Worm (Caenorhabditis elegans): ENCODE data around the gene drd-50.
A peak's percentile ranks its signal among the peaks of the same experiment; 100 is the strongest.

The drd-50 gene

ce11 chrIV:4096940-4097339 lies 20.6 kb upstream of the drd-50 start:
- TF ChIP-seq nhr-12 (tag; optimal IDR thresholded peaks at IDR 0.05) (no peak), daf-12 (tag; optimal IDR thresholded peaks at IDR 0.05) (no peak), skn-1 (tag; optimal IDR thresholded peaks at IDR 0.05) (no peak), egl-5 (tag; optimal IDR thresholded peaks at IDR 0.05) (no peak), ceh-82 (tag; optimal IDR thresholded peaks at IDR 0.05) (no peak), ceh-9 (tag; optimal IDR thresholded peaks at IDR 0.05) (no peak), nhr-25 (tag; optimal IDR thresholded peaks at IDR 0.05) (no peak), nhr-77 (tag; optimal IDR thresholded peaks at IDR 0.05) (no peak)

ce11 chrIV:4099773-4100172 lies 17.8 kb upstream of the drd-50 start:
- TF ChIP-seq nfya-1 (tag; optimal IDR thresholded peaks at IDR 0.05; ENCODE audit: insufficient read depth) (peak; percentile 19), eor-1 (tag; optimal IDR thresholded peaks at IDR 0.05) (no peak)

- TF ChIP-seq fkh-2 (tag; optimal IDR thresholded peaks at IDR 0.05) (no peak), ceh-28 (tag; optimal IDR thresholded peaks at IDR 0.05) (no peak), nfya-1 (tag; optimal IDR thresholded peaks at IDR 0.05; ENCODE audit: insufficient read depth) (no peak), elt-1 (tag; optimal IDR thresholded peaks at IDR 0.05) (no peak), ceh-82 (tag; optimal IDR thresholded peaks at IDR 0.05) (no peak), ztf-4 (tag; optimal IDR thresholded peaks at IDR 0.05) (no peak), nhr-25 (tag; optimal IDR thresholded peaks at IDR 0.05) (no peak), lin-39 (tag; optimal IDR thresholded peaks at IDR 0.05) (no peak), nhr-11 (tag; optimal IDR thresholded peaks at IDR 0.05) (no peak), mdl-1 (tag; optimal IDR thresholded peaks at IDR 0.05) (no peak), hmg-11 (tag; optimal IDR thresholded peaks at IDR 0.05) (no peak), unc-62 (GFP tag; optimal IDR thresholded peaks at IDR 0.05) (no peak), nhr-12 (tag; optimal IDR thresholded peaks at IDR 0.05) (no peak), jun-1 (tag; optimal IDR thresholded peaks at IDR 0.05) (no peak), eor-1 (tag; optimal IDR thresholded peaks at IDR 0.05) (no peak)
Measured at ce11 chrIV:4102720-4103119, 14.8 kb upstream of the drd-50 start, which contains the start of gene ubc-1. Gene ubc-1 (plus strand): TSS chrIV:4103020.

ce11 chrIV:4108767-4109166 lies 8.8 kb upstream of the drd-50 start, which contains the start of gene C35B1.7:
Gene C35B1.7 (plus strand): TSS chrIV:4109067.
- no peak for TF ChIP-seq nhr-11 (tag; optimal IDR thresholded peaks at IDR 0.05)
- no peak for TF ChIP-seq nhr-237 (tag; optimal IDR thresholded peaks at IDR 0.05)
- no peak for TF ChIP-seq unc-39 (tag; optimal IDR thresholded peaks at IDR 0.05)

ce11 chrIV:4112387-4112786 lies 5.1 kb upstream of the drd-50 start, which contains the start of gene F49F1.14:
Gene F49F1.14 (minus strand): TSS chrIV:4112487.
- TF ChIP-seq unc-62 (GFP tag; optimal IDR thresholded peaks at IDR 0.05) (no peak), skn-1 (tag; optimal IDR thresholded peaks at IDR 0.05) (no peak), nhr-43 (tag; optimal IDR thresholded peaks at IDR 0.05; ENCODE audit: poor library complexity, severe bottlenecking) (no peak), daf-12 (tag; optimal IDR thresholded peaks at IDR 0.05) (no peak), ZK546.5 (tag; optimal IDR thresholded peaks at IDR 0.05) (no peak), nhr-23 (tag; optimal IDR thresholded peaks at IDR 0.05) (no peak), aly-2 (tag; optimal IDR thresholded peaks at IDR 0.05) (no peak)

ce11 chrIV:4114526-4114925 lies 3.0 kb upstream of the drd-50 start, which contains the start of gene F49F1.15:
Gene F49F1.15 (minus strand): TSS chrIV:4114626.
- TF ChIP-seq ceh-16 (tag; optimal IDR thresholded peaks at IDR 0.05) (no peak), nhr-77 (tag; optimal IDR thresholded peaks at IDR 0.05) (no peak), nhr-237 (tag; optimal IDR thresholded peaks at IDR 0.05) (no peak), aly-2 (tag; optimal IDR thresholded peaks at IDR 0.05) (no peak), nhr-11 (tag; optimal IDR thresholded peaks at IDR 0.05) (no peak), nhr-28 (tag; optimal IDR thresholded peaks at IDR 0.05) (no peak), elt-2 (tag; optimal IDR thresholded peaks at IDR 0.05) (no peak), pha-4 (tag; optimal IDR thresholded peaks at IDR 0.05) (no peak), nhr-12 (tag; optimal IDR thresholded peaks at IDR 0.05) (no peak), unc-39 (tag; optimal IDR thresholded peaks at IDR 0.05) (no peak), zag-1 (tag; optimal IDR thresholded peaks at IDR 0.05) (no peak), nhr-25 (tag; optimal IDR thresholded peaks at IDR 0.05) (no peak), fkh-10 (GFP tag; optimal IDR thresholded peaks at IDR 0.05) (no peak), mdl-1 (tag; optimal IDR thresholded peaks at IDR 0.05) (no peak)
